Worm (Caenorhabditis elegans): Measurements from ENCODE around the gene R186.3.

Gene R186.3

ce11 chrV:13006754-13007153 lies 39.7 kb upstream of the R186.3 start:
- peak; percentile 1 for TF ChIP-seq lsl-1 (GFP tag; optimal IDR thresholded peaks at IDR 0.05)
- TF ChIP-seq mxl-1 (tag; optimal IDR thresholded peaks at IDR 0.05) = peak; percentile 20
- no peak for TF ChIP-seq cebp-1 (GFP tag; IDR thresholded peaks at IDR 0.05)
- peak; percentile 19 for TF ChIP-seq cebp-1 (tag; optimal IDR thresholded peaks at IDR 0.05)
- TF ChIP-seq sptf-2 (GFP tag; optimal IDR thresholded peaks at IDR 0.05) = no peak
- TF ChIP-seq Y53G8AR.9 (GFP tag; conservative IDR thresholded peaks at IDR 0.05) = peak; percentile 25; the same call in 1 of the 2 replicates
- TF ChIP-seq T07F8.4 (tag; optimal IDR thresholded peaks at IDR 0.05) = no peak
- no peak for TF ChIP-seq K11D2.4 (GFP tag; IDR thresholded peaks at IDR 0.05)
- TF ChIP-seq F49E8.2 (tag; optimal IDR thresholded peaks at IDR 0.05; ENCODE audit: insufficient read depth) = peak; percentile 72
- no peak for TF ChIP-seq F39B2.1 (GFP tag; IDR thresholded peaks at IDR 0.05)
- TF ChIP-seq madf-3 (GFP tag; IDR thresholded peaks at IDR 0.05) = 0 out of 2 replicates have a peak, but pooled peaks have one; percentile 2
- 0 out of 2 replicates have a peak, but pooled peaks have one; percentile 14 for TF ChIP-seq hmg-1.2 (GFP tag; IDR thresholded peaks at IDR 0.05)
- no peak for TF ChIP-seq nhr-120 (GFP tag; IDR thresholded peaks at IDR 0.05)
- peak; percentile 30 for TF ChIP-seq lin-54 (GFP tag; optimal IDR thresholded peaks at IDR 0.05)
- TF ChIP-seq F33H1.4 (GFP tag; IDR thresholded peaks at IDR 0.05) = 0 out of 2 replicates have a peak, but pooled peaks have one; percentile 7
- no peak for TF ChIP-seq snpc-4 (GFP tag; optimal IDR thresholded peaks at IDR 0.05)
- peak in 2 of 4 experiments; percentile 2 to 24 for TF ChIP-seq snpc-4 (tag; optimal IDR thresholded peaks at IDR 0.05)
- TF ChIP-seq hsf-1 (GFP tag; IDR thresholded peaks at IDR 0.05) = peak; percentile 47; the same call in 1 of the 2 replicates
- TF ChIP-seq snpc-3.4 (tag; optimal IDR thresholded peaks at IDR 0.05) = peak; percentile 16
- peak; percentile 51 for TF ChIP-seq athp-1 (tag; optimal IDR thresholded peaks at IDR 0.05)
- peak; percentile 49; the same call in 1 of the 2 replicates for TF ChIP-seq madf-6 (GFP tag; IDR thresholded peaks at IDR 0.05)
- peak; percentile 39 for TF ChIP-seq tlf-1 (GFP tag; optimal IDR thresholded peaks at IDR 0.05)
- peak; percentile 88 for TF ChIP-seq hrde-1 (tag; optimal IDR thresholded peaks at IDR 0.05; ENCODE audit: borderline replicate concordance)
- no peak for TF ChIP-seq cebp-2 (GFP tag; IDR thresholded peaks at IDR 0.05)
- TF ChIP-seq attf-3 (GFP tag; conservative IDR thresholded peaks at IDR 0.05) = no peak
- TF ChIP-seq snpc-1.3 (tag; optimal IDR thresholded peaks at IDR 0.05; ENCODE audit: insufficient read depth) = peak; percentile 43
- TF ChIP-seq lin-26 (GFP tag; IDR thresholded peaks at IDR 0.05) = no peak; the same call in 1 of the 2 replicates
- TF ChIP-seq B0261.1 (tag; optimal IDR thresholded peaks at IDR 0.05) = no peak
- no peak for TF ChIP-seq ama-1 (optimal IDR thresholded peaks at IDR 0.05)
- peak in 1 of 2 experiments; percentile 61 for TF ChIP-seq ama-1 (GFP tag; optimal IDR thresholded peaks at IDR 0.05)

- peak; percentile 69 for TF ChIP-seq egrh-3 (GFP tag; IDR thresholded peaks at IDR 0.05)
- TF ChIP-seq ztf-3 (GFP tag; optimal IDR thresholded peaks at IDR 0.05) = no peak
- TF ChIP-seq F37B4.10 (GFP tag; IDR thresholded peaks at IDR 0.05) = 0 out of 2 replicates have a peak, but pooled peaks have one; percentile 25
- peak; percentile 88 for TF ChIP-seq zfh-2 (GFP tag; conservative IDR thresholded peaks at IDR 0.05)
- no peak for TF ChIP-seq let-526 (GFP tag; IDR thresholded peaks at IDR 0.05)
- 0 out of 2 replicates have a peak, but pooled peaks have one; percentile 34 for TF ChIP-seq lin-26 (GFP tag; IDR thresholded peaks at IDR 0.05)
- peak; percentile 24; the same call in 1 of the 2 replicates for TF ChIP-seq D2030.7 (GFP tag; IDR thresholded peaks at IDR 0.05)
- no peak for TF ChIP-seq unc-130 (GFP tag; optimal IDR thresholded peaks at IDR 0.05)
- 0 out of 2 replicates have a peak, but pooled peaks have one; percentile 11 for TF ChIP-seq K11D2.4 (GFP tag; IDR thresholded peaks at IDR 0.05)
Measured at ce11 chrV:13004374-13004773, 37.4 kb upstream of the R186.3 start.

ce11 chrV:13003378-13003777 lies 36.4 kb upstream of the R186.3 start:
- TF ChIP-seq ekl-4 (GFP tag; IDR thresholded peaks at IDR 0.05) (peak; percentile 58; the same call in 1 of the 2 replicates), ztf-6 (GFP tag; IDR thresholded peaks at IDR 0.05) (0 out of 2 replicates have a peak, but pooled peaks have one; percentile 28), pha-4 (tag; optimal IDR thresholded peaks at IDR 0.05) (no peak), F33H1.4 (GFP tag; IDR thresholded peaks at IDR 0.05) (no peak), F23B12.7 (tag; optimal IDR thresholded peaks at IDR 0.05; ENCODE audit: insufficient read depth) (peak; percentile 76), let-607 (tag; optimal IDR thresholded peaks at IDR 0.05) (peak; percentile 10 to 55), attf-3 (GFP tag; conservative IDR thresholded peaks at IDR 0.05) (peak; percentile 58), zfh-2 (GFP tag; conservative IDR thresholded peaks at IDR 0.05) (0 out of 2 replicates have a peak, but pooled peaks have one; percentile 36), snpc-3.4 (tag; optimal IDR thresholded peaks at IDR 0.05) (peak; percentile 92), T07F8.4 (tag; optimal IDR thresholded peaks at IDR 0.05) (peak; percentile 68), D2030.7 (GFP tag; IDR thresholded peaks at IDR 0.05) (peak; percentile 39; the same call in 1 of the 2 replicates), ceh-100 (GFP tag; IDR thresholded peaks at IDR 0.05) (peak; percentile 68), hmg-1.2 (GFP tag; IDR thresholded peaks at IDR 0.05) (peak; percentile 78), rcor-1 (GFP tag; IDR thresholded peaks at IDR 0.05) (peak; percentile 71), ceh-58 (GFP tag; IDR thresholded peaks at IDR 0.05) (no peak)

Measured in whole organism, young adult.